Fruit fly (Drosophila melanogaster) whole organism, embryonic: ENCODE data around the gene Gdh.

Source experiments
- Antp ChIP-seq: fragments of 200-800 bp; sonication (Bioruptor generic); optimal IDR thresholded peaks from 3 replicates; lab custom pipeline; 2016; ENCODE audit warnings: missing biosample characterization, missing genetic modification characterization
- BEAF-32 ChIP-seq: fragments of 200-800 bp; sonication (Bioruptor generic); optimal IDR thresholded peaks from 3 replicates; lab custom pipeline; 2017; ENCODE audit warnings: missing biosample characterization, missing genetic modification characterization, mild to moderate bottlenecking, moderate library complexity, missing genetic modification reagents
- CG11247 ChIP-seq: fragments of 200-800 bp; sonication (Bioruptor generic); IDR thresholded peaks from 2 replicates; pipeline ENCODE4 v1.3.6; 2022; ENCODE audit warnings: missing biosample characterization, missing genetic modification characterization
- CG11695 ChIP-seq: fragments of 200-800 bp; sonication (Bioruptor generic); IDR thresholded peaks from 3 replicates; pipeline ENCODE4 v1.3.6; 2022; ENCODE audit warnings: missing biosample characterization, missing genetic modification characterization
- CG13424 ChIP-seq: fragments of 200-800 bp; sonication (Bioruptor generic); optimal IDR thresholded peaks from 2 replicates; lab custom pipeline; 2019; ENCODE audit warnings: missing biosample characterization, mild to moderate bottlenecking, missing genetic modification characterization, moderate library complexity
- CG13775 ChIP-seq: fragments of 200-800 bp; sonication (Bioruptor generic); optimal IDR thresholded peaks from 3 replicates; lab custom pipeline; 2017; ENCODE audit warnings: missing biosample characterization, mild to moderate bottlenecking, missing genetic modification characterization
- CG1647 ChIP-seq: fragments of 200-800 bp; sonication (Bioruptor generic); optimal IDR thresholded peaks from 3 replicates; lab custom pipeline; 2016; ENCODE audit warnings: missing biosample characterization, missing genetic modification characterization
- CG17829 ChIP-seq: fragments of 200-800 bp; optimal IDR thresholded peaks from 2 replicates; lab custom pipeline; 2019; ENCODE audit warnings: missing biosample characterization, mild to moderate bottlenecking, missing genetic modification characterization, moderate library complexity
- CG18599 ChIP-seq: fragments of 200-800 bp; sonication (Bioruptor generic); optimal IDR thresholded peaks from 3 replicates; lab custom pipeline; 2017; ENCODE audit warnings: missing biosample characterization, missing genetic modification characterization, mild to moderate bottlenecking, moderate library complexity, missing genetic modification reagents
- CG2199 ChIP-seq: fragments of 200-800 bp; sonication (Bioruptor generic); IDR thresholded peaks from 3 replicates; pipeline ENCODE4 v1.3.6; 2022; ENCODE audit warnings: missing biosample characterization, missing genetic modification characterization
- CG31441 ChIP-seq: fragments of 200-800 bp; sonication (Bioruptor generic); IDR thresholded peaks from 2 replicates; pipeline ENCODE4 v1.3.6; 2022; ENCODE audit warnings: missing biosample characterization, missing genetic modification characterization
- CG3281 ChIP-seq: fragments of 200-800 bp; sonication (Bioruptor generic); optimal IDR thresholded peaks from 3 replicates; lab custom pipeline; 2017; ENCODE audit warnings: missing biosample characterization, mild to moderate bottlenecking, missing genetic modification characterization
- CG33557 ChIP-seq: fragments of 200-800 bp; sonication (Bioruptor generic); optimal IDR thresholded peaks from 2 replicates; lab custom pipeline; 2019; ENCODE audit warnings: missing biosample characterization, mild to moderate bottlenecking, missing genetic modification characterization, moderate library complexity
- CG6175 ChIP-seq: fragments of 200-800 bp; sonication (Bioruptor generic); IDR thresholded peaks from 3 replicates; pipeline ENCODE4 v1.3.6; 2022; ENCODE audit warnings: missing biosample characterization, missing genetic modification characterization
- CG6854 ChIP-seq: fragments of 200-800 bp; sonication (Bioruptor generic); optimal IDR thresholded peaks from 3 replicates; lab custom pipeline; 2017; ENCODE audit warnings: missing biosample characterization, mild to moderate bottlenecking, missing genetic modification characterization
- CG7357 ChIP-seq: fragments of 200-800 bp; sonication (Bioruptor generic); IDR thresholded peaks from 3 replicates; pipeline ENCODE4 v1.3.6; 2022; ENCODE audit warnings: missing biosample characterization, missing genetic modification characterization
- CG8359 ChIP-seq: fragments of 200-800 bp; sonication (Bioruptor generic); optimal IDR thresholded peaks from 2 replicates; lab custom pipeline; 2017; ENCODE audit warnings: missing biosample characterization, mild to moderate bottlenecking, missing genetic modification characterization, borderline replicate concordance
- Dip2 ChIP-seq: fragments of 200-800 bp; sonication (Bioruptor generic); IDR thresholded peaks from 2 replicates; pipeline ENCODE4 v1.3.6; 2022; ENCODE audit warnings: missing biosample characterization, missing genetic modification characterization
- Dp ChIP-seq: fragments of 200-800 bp; sonication (Bioruptor generic); optimal IDR thresholded peaks from 2 replicates; lab custom pipeline; 2018; ENCODE audit warnings: missing biosample characterization, mild to moderate bottlenecking, missing genetic modification characterization, moderate library complexity
- ERR ChIP-seq: fragments of 200-800 bp; sonication (Bioruptor generic); optimal IDR thresholded peaks from 2 replicates; lab custom pipeline; 2016; ENCODE audit warnings: missing biosample characterization, missing genetic modification characterization
- H15 ChIP-seq: fragments of 200-800 bp; sonication (Bioruptor generic); IDR thresholded peaks from 3 replicates; pipeline ENCODE4 v1.3.6; 2022; ENCODE audit warnings: missing biosample characterization, missing genetic modification characterization
- HLH54F ChIP-seq: fragments of 200-800 bp; sonication (Bioruptor generic); optimal IDR thresholded peaks from 3 replicates; lab custom pipeline; 2016; ENCODE audit warnings: missing biosample characterization, missing genetic modification characterization
- Hand ChIP-seq: fragments of 200-800 bp; sonication (Bioruptor generic); optimal IDR thresholded peaks from 2 replicates; lab custom pipeline; 2017; ENCODE audit warnings: mild to moderate bottlenecking, missing biosample characterization, missing genetic modification reagents, missing genetic modification characterization
- Hr78 ChIP-seq, 2 experiments: fragments of 200-800 bp in 1 of 2; fragments of >200 bp in 1 of 2; sonication (Bioruptor generic) in 1 of 2; optimal IDR thresholded peaks; 2 replicates each; lab custom pipeline; 2017 to 2019; ENCODE audit warnings: missing biosample characterization in 2 of 2, missing genetic modification characterization in 2 of 2, mild to moderate bottlenecking in 1 of 2, moderate library complexity in 1 of 2
- Mrtf ChIP-seq: fragments of 200-800 bp; sonication (Bioruptor generic); IDR thresholded peaks from 3 replicates; pipeline ENCODE4 v1.3.6; 2022; ENCODE audit warnings: missing biosample characterization, missing genetic modification characterization
- NK7.1 ChIP-seq: fragments of 200-800 bp; sonication (Bioruptor generic); optimal IDR thresholded peaks from 3 replicates; lab custom pipeline; 2016; ENCODE audit warnings: missing biosample characterization, missing genetic modification characterization
- Nf-YA ChIP-seq: fragments of 200-800 bp; sonication (Bioruptor generic); IDR thresholded peaks from 2 replicates; pipeline ENCODE4 v1.3.6; 2022; ENCODE audit warnings: missing biosample characterization, missing genetic modification characterization
- Sox102F ChIP-seq: fragments of 200-800 bp; sonication (Bioruptor generic); optimal IDR thresholded peaks from 2 replicates; lab custom pipeline; 2018; ENCODE audit warnings: missing biosample characterization, mild to moderate bottlenecking, missing genetic modification characterization, moderate library complexity
- ac ChIP-seq: fragments of 200-800 bp; sonication (Bioruptor generic); optimal IDR thresholded peaks from 3 replicates; lab custom pipeline; 2017; ENCODE audit warnings: missing biosample characterization, mild to moderate bottlenecking, missing genetic modification characterization
- bab2 ChIP-seq: fragments of 200-800 bp; sonication (Bioruptor generic); optimal IDR thresholded peaks from 2 replicates; lab custom pipeline; 2016; ENCODE audit warnings: missing biosample characterization, missing genetic modification characterization
- bcd ChIP-seq: fragments of 200-800 bp; sonication (Bioruptor generic); optimal IDR thresholded peaks from 2 replicates; lab custom pipeline; 2017; ENCODE audit warnings: missing biosample characterization, mild to moderate bottlenecking, missing genetic modification characterization
- ci ChIP-seq: fragments of 200-800 bp; sonication (Bioruptor generic); IDR thresholded peaks from 3 replicates; pipeline ENCODE4 v1.3.6; 2022; ENCODE audit warnings: missing biosample characterization, missing genetic modification characterization
- crol ChIP-seq: fragments of 200-800 bp; sonication (Bioruptor generic); IDR thresholded peaks from 2 replicates; pipeline ENCODE4 v1.3.6; 2022; ENCODE audit warnings: missing biosample characterization, missing genetic modification characterization
- fd96Cb ChIP-seq: fragments of 200-800 bp; sonication (Bioruptor generic); optimal IDR thresholded peaks from 2 replicates; lab custom pipeline; 2018; ENCODE audit warnings: missing biosample characterization, mild to moderate bottlenecking, missing genetic modification characterization, moderate library complexity
- fu2 ChIP-seq: fragments of 200-800 bp; sonication (Bioruptor generic); optimal IDR thresholded peaks from 2 replicates; lab custom pipeline; 2016; ENCODE audit warnings: missing biosample characterization, missing genetic modification characterization
- insv ChIP-seq, 2 experiments: fragments of 200-800 bp; sonication (Bioruptor generic); optimal IDR thresholded peaks; 3 replicates each; lab custom pipeline; 2016 to 2018; ENCODE audit warnings: missing biosample characterization in 2 of 2, missing genetic modification characterization in 2 of 2
- inv ChIP-seq: fragments of 200-800 bp; sonication (Bioruptor generic); IDR thresholded peaks from 2 replicates; pipeline ENCODE4 v1.3.6; 2022; ENCODE audit warnings: missing biosample characterization, missing genetic modification characterization; ENCODE audit not compliant: partially characterized antibody
- kah ChIP-seq: fragments of 200-800 bp; sonication (Bioruptor generic); optimal IDR thresholded peaks from 2 replicates; lab custom pipeline; 2018; ENCODE audit warnings: missing biosample characterization, mild to moderate bottlenecking, missing genetic modification characterization
- oc ChIP-seq: fragments of 200-800 bp; sonication (Bioruptor generic); optimal IDR thresholded peaks from 2 replicates; lab custom pipeline; 2018; ENCODE audit warnings: missing biosample characterization, mild to moderate bottlenecking, missing genetic modification characterization, moderate library complexity
- pan ChIP-seq, 4 experiments: fragments of >200 bp in 3 of 4; fragments of 200-800 bp in 1 of 4; sonication (Bioruptor generic) in 1 of 4; optimal IDR thresholded peaks in 3 of 4; IDR thresholded peaks in 1 of 4; 2 replicates each; pipeline versions ENCODE4 v1.3.6 to Lab custom; 2017 to 2022; ENCODE audit warnings: missing biosample characterization in 2 of 4, missing genetic modification characterization in 2 of 4, mixed read lengths in 1 of 4
- pita ChIP-seq: fragments of 200-800 bp; sonication (Bioruptor generic); optimal IDR thresholded peaks from 2 replicates; lab custom pipeline; 2017; ENCODE audit warnings: missing biosample characterization, mild to moderate bottlenecking, missing genetic modification characterization
- sens-2 ChIP-seq: fragments of 200-800 bp; sonication (Bioruptor generic); IDR thresholded peaks from 2 replicates; pipeline ENCODE4 v1.3.6; 2022; ENCODE audit warnings: missing biosample characterization, missing genetic modification characterization
- tap ChIP-seq: fragments of 200-800 bp; optimal IDR thresholded peaks from 3 replicates; lab custom pipeline; 2019; ENCODE audit warnings: missing biosample characterization, mild to moderate bottlenecking, missing genetic modification characterization, moderate library complexity
- ttk ChIP-seq: fragments of 200-800 bp; sonication (Bioruptor generic); IDR thresholded peaks from 2 replicates; pipeline ENCODE4 v2.1.2; 2022; ENCODE audit warnings: missing biosample characterization, missing genetic modification characterization
- tx ChIP-seq: fragments of 200-800 bp; sonication (Bioruptor generic); optimal IDR thresholded peaks from 2 replicates; lab custom pipeline; 2016; ENCODE audit warnings: missing biosample characterization, missing genetic modification characterization
- zen2 ChIP-seq: fragments of 200-800 bp; sonication (Bioruptor generic); IDR thresholded peaks from 3 replicates; pipeline ENCODE4 v1.3.6; 2022; ENCODE audit warnings: missing biosample characterization, missing genetic modification characterization; ENCODE audit not compliant: partially characterized antibody

The Gdh gene

dm6 chr3R:23921701-23922501, 21.0 kb downstream of the Gdh start (continued):
- TF ChIP-seq H15 (GFP tag; lab: Robert Waterston, UW) (0 out of 3 replicates have a peak, but pooled peaks have one; percentile 33), BEAF-32 (GFP tag; lab: Kevin White, UChicago) (no peak), CG3281 (GFP tag; lab: Kevin White, UChicago) (peak; percentile 48), Nf-YA (GFP tag; lab: Robert Waterston, UW) (0 out of 2 replicates have a peak, but pooled peaks have one; percentile 44), Dip2 (GFP tag; lab: Robert Waterston, UW) (no peak), zen2 (GFP tag; lab: Robert Waterston, UW) (no peak), CG6854 (GFP tag; lab: Kevin White, UChicago) (peak; percentile 16), CG13424 (tag; lab: Kevin White, UChicago) (peak; percentile 51), CG11247 (GFP tag; lab: Robert Waterston, UW) (peak; percentile 40; the same call in 1 of the 2 replicates), Dp (GFP tag; lab: Kevin White, UChicago) (no peak), NK7.1 (GFP tag; lab: Kevin White, UChicago) (no peak), Hand (GFP tag; lab: Kevin White, UChicago) (no peak), kah (peak; percentile 57), bab2 (GFP tag; lab: Kevin White, UChicago) (no peak)

- peak; percentile 40 for TF ChIP-seq Antp (GFP tag; lab: Kevin White, UChicago)
- TF ChIP-seq CG31441 = no peak
- no peak for TF ChIP-seq CG33557 (GFP tag; lab: Kevin White, UChicago)
- no peak for TF ChIP-seq CG2199 (GFP tag; lab: Robert Waterston, UW)
- TF ChIP-seq CG13775 (GFP tag; lab: Kevin White, UChicago) = no peak
- no peak for TF ChIP-seq pita (GFP tag; lab: Kevin White, UChicago)
- TF ChIP-seq CG8359 (GFP tag; lab: Kevin White, UChicago) = no peak
- peak; percentile 36 for TF ChIP-seq bcd
- no peak for TF ChIP-seq Mrtf (GFP tag; lab: Robert Waterston, UW)
- TF ChIP-seq ci = peak; percentile 89
- TF ChIP-seq pan (optimal IDR thresholded peaks at IDR 0.05; lab: Kevin White, UChicago) = no peak
- TF ChIP-seq pan (GFP tag; optimal IDR thresholded peaks at IDR 0.05 in 1 of 2, IDR thresholded peaks at IDR 0.05 in 1 of 2) = peak in 1 of 2 experiments; percentile 38
- no peak for TF ChIP-seq insv (GFP tag; optimal IDR thresholded peaks at IDR 0.05; lab: Kevin White, UChicago)
- no peak for TF ChIP-seq tap (tag; lab: Kevin White, UChicago)
- TF ChIP-seq ac = no peak
- TF ChIP-seq Sox102F (GFP tag; lab: Kevin White, UChicago) = peak; percentile 35
- TF ChIP-seq inv (GFP tag; lab: Robert Waterston, UW) = no peak
- TF ChIP-seq CG13424 (tag; lab: Kevin White, UChicago) = no peak
- TF ChIP-seq tx (GFP tag; lab: Kevin White, UChicago) = peak; percentile 31
- peak; percentile 37; the same call in 1 of the 2 replicates for TF ChIP-seq ttk (GFP tag; lab: Robert Waterston, UW)
- no peak for TF ChIP-seq CG7357
- TF ChIP-seq sens-2 = no peak
- TF ChIP-seq crol = peak; percentile 35
- no peak for TF ChIP-seq CG6175 (GFP tag; lab: Robert Waterston, UW)
- TF ChIP-seq oc = peak; percentile 59
- no peak for TF ChIP-seq CG17829 (tag; lab: Kevin White, UChicago)
- peak; percentile 45 for TF ChIP-seq HLH54F (GFP tag; lab: Kevin White, UChicago)
- TF ChIP-seq fd96Cb (tag; lab: Kevin White, UChicago) = no peak
- peak; percentile 65 for TF ChIP-seq fu2 (GFP tag; lab: Kevin White, UChicago)
- peak; percentile 65 for TF ChIP-seq CG11695 (GFP tag; lab: Robert Waterston, UW)
- TF ChIP-seq CG1647 = no peak
- no peak for TF ChIP-seq ERR (GFP tag; lab: Kevin White, UChicago)
- peak; percentile 84 for TF ChIP-seq CG18599 (GFP tag; lab: Kevin White, UChicago)
- TF ChIP-seq Hr78 (GFP tag; optimal IDR thresholded peaks at IDR 0.05; lab: Kevin White, UChicago) = no peak
These were observed 21.9 kb downstream of the Gdh start for dm6 chr3R:23920874-23921539.
